Worm (Caenorhabditis elegans) whole organism, mixed stage, embryonic: ENCODE data around the gene K10C2.7.

ENCODE experiments used
- blmp-1 ChIP-seq: fragments of 150-350 bp; optimal IDR thresholded peaks from 2 replicates; lab custom pipeline; 2014; ENCODE audit warnings: missing biosample characterization, missing genetic modification characterization
- elt-1 ChIP-seq: sonication (generic microtip); optimal IDR thresholded peaks from 2 replicates; lab custom pipeline; 2017; ENCODE audit warnings: missing genetic modification characterization, mild to moderate bottlenecking, missing compliant biosample characterization, antibody characterized with exemption, moderate library complexity, borderline replicate concordance; ENCODE audit not compliant: insufficient read depth
- elt-3 ChIP-seq: fragments of 150-350 bp; optimal IDR thresholded peaks from 2 replicates; lab custom pipeline; 2014; ENCODE audit warnings: missing biosample characterization, missing genetic modification characterization
- lsy-2 ChIP-seq: fragments of 150-350 bp; optimal IDR thresholded peaks from 2 replicates; lab custom pipeline; 2014; ENCODE audit warnings: missing biosample characterization, missing genetic modification characterization
- mab-5 ChIP-seq: fragments of 150-350 bp; optimal IDR thresholded peaks from 2 replicates; lab custom pipeline; 2014; ENCODE audit warnings: missing biosample characterization, missing genetic modification characterization
- nhr-12 ChIP-seq: fragments of 150-350 bp; optimal IDR thresholded peaks from 2 replicates; lab custom pipeline; 2014; ENCODE audit warnings: missing biosample characterization, missing genetic modification characterization
- nhr-237 ChIP-seq: fragments of 150-350 bp; optimal IDR thresholded peaks from 2 replicates; lab custom pipeline; 2014; ENCODE audit warnings: missing biosample characterization, missing genetic modification characterization
- nhr-76 ChIP-seq: sonication (generic microtip); optimal IDR thresholded peaks from 2 replicates; lab custom pipeline; 2017; ENCODE audit warnings: missing biosample characterization, missing genetic modification characterization
- pha-4 ChIP-seq: fragments of 150-350 bp; optimal IDR thresholded peaks from 2 replicates; lab custom pipeline; 2018; ENCODE audit warnings: missing biosample characterization, missing genetic modification reagents, missing genetic modification characterization

- no peak for TF ChIP-seq pha-4 (tag; lab: Kevin White, UChicago)
- TF ChIP-seq elt-1, result no peak
- no peak for TF ChIP-seq nhr-76 (tag; lab: Kevin White, UChicago)
- no peak for TF ChIP-seq nhr-12 (tag; lab: Kevin White, UChicago)
- no peak for TF ChIP-seq nhr-237
- no peak for TF ChIP-seq elt-3 (tag; lab: Kevin White, UChicago)
- TF ChIP-seq lsy-2 (tag; lab: Kevin White, UChicago), result no peak
- no peak for TF ChIP-seq mab-5 (tag; lab: Kevin White, UChicago)
- TF ChIP-seq blmp-1 (tag; lab: Kevin White, UChicago), result no peak
These were observed 16.1 kb downstream of the K10C2.7 start for ce11 chrX:6427147-6427546.
